Fruit fly (Drosophila melanogaster): ENCODE data around the gene CG32447.

Gene CG32447

DNA sequence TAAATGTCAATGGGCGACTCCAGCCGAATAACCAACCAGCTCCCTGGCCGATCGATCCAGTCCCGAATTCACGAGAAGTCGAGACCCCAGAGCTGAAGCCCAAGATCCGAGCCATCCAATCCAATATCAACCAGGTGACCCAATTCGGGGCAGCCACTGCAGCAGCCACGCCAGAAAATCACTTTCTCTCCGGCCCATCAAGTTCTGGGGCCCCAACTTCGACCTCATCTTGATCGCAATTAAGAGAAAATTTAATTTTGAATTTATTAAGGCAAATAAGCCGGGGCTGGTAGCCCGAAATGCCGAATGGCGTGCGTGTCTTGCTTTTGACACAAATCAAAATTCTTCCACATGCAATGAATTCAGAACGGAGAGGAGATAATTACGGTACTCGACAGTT lies 58.3 kb downstream of the CG32447 start:
- no peak for TF ChIP-seq CG17801 (GFP tag; optimal IDR thresholded peaks at IDR 0.05; ENCODE audit: partially characterized antibody)

dm6 chr3L:21645878-21646277 lies 60.3 kb downstream of the CG32447 start:
- no peak for TF ChIP-seq CG17801 (GFP tag; optimal IDR thresholded peaks at IDR 0.05; ENCODE audit: partially characterized antibody)

dm6 chr3L:21644607-21645006 lies 61.6 kb downstream of the CG32447 start, which contains the start of gene CG43980:
Gene CG43980 (plus strand): TSS chr3L:21644958.
- no peak for TF ChIP-seq CG17801 (GFP tag; optimal IDR thresholded peaks at IDR 0.05; ENCODE audit: partially characterized antibody)

dm6 chr3L:21644176-21644575 lies 62.0 kb downstream of the CG32447 start:
- TF ChIP-seq CG17801 (GFP tag; optimal IDR thresholded peaks at IDR 0.05; ENCODE audit: partially characterized antibody) = no peak

- TF ChIP-seq CG17801 (GFP tag; optimal IDR thresholded peaks at IDR 0.05; ENCODE audit: partially characterized antibody) = no peak
Measured at dm6 chr3L:21642908-21643572, 63.1 kb downstream of the CG32447 start.

- peak; percentile 54 for TF ChIP-seq CG17801 (GFP tag; optimal IDR thresholded peaks at IDR 0.05; ENCODE audit: partially characterized antibody)
Measured at dm6 chr3L:21640815-21641214, 65.3 kb downstream of the CG32447 start, which contains the start of gene Atox1. Gene Atox1 (plus strand): TSS chr3L:21640995.

Measured in ovary, adult (tissue).